Worm (Caenorhabditis elegans): ENCODE data around the gene oac-12.

oac-12 gene

ce11 chrV:4371309-4371933, 39.1 kb upstream of the oac-12 start, which contains the start of the genes gmpr-1 and fipp-1 (continued):
- TF ChIP-seq ceh-91 (GFP tag; IDR thresholded peaks at IDR 0.05) (peak; percentile 60; the same call in 1 of the 2 replicates), dpff-1 (tag; optimal IDR thresholded peaks at IDR 0.05) (no peak), dpl-1 (GFP tag; optimal IDR thresholded peaks at IDR 0.05) (peak; percentile 58), lsl-1 (GFP tag; optimal IDR thresholded peaks at IDR 0.05) (peak; percentile 63), madf-8 (GFP tag; conservative IDR thresholded peaks at IDR 0.05) (peak; percentile 85), madf-3 (GFP tag; IDR thresholded peaks at IDR 0.05) (no peak), mes-4 (tag; optimal IDR thresholded peaks at IDR 0.05) (no peak), F55B11.4 (tag; optimal IDR thresholded peaks at IDR 0.05; ENCODE audit: borderline replicate concordance, insufficient read depth) (no peak), xnd-1 (tag; optimal IDR thresholded peaks at IDR 0.05) (peak; percentile 74)

ce11 chrV:4370515-4370914, 38.2 kb upstream of the oac-12 start:
- TF ChIP-seq gei-17 (GFP tag; optimal IDR thresholded peaks at IDR 0.05) = no peak
- no peak for TF ChIP-seq snpc-4 (GFP tag; optimal IDR thresholded peaks at IDR 0.05)
- TF ChIP-seq snpc-4 (tag; optimal IDR thresholded peaks at IDR 0.05) = no peak
- TF ChIP-seq ceh-27 (GFP tag; optimal IDR thresholded peaks at IDR 0.05) = no peak
- no peak for TF ChIP-seq F57C9.4 (tag; optimal IDR thresholded peaks at IDR 0.05)
- TF ChIP-seq zfh-2 (GFP tag; conservative IDR thresholded peaks at IDR 0.05) = peak; percentile 68
- TF ChIP-seq athp-1 (tag; optimal IDR thresholded peaks at IDR 0.05) = no peak
- no peak for TF ChIP-seq ztf-28 (GFP tag; IDR thresholded peaks at IDR 0.05)

- TF ChIP-seq K11D2.4 (GFP tag; IDR thresholded peaks at IDR 0.05) = no peak
- no peak for TF ChIP-seq nhr-90 (tag; optimal IDR thresholded peaks at IDR 0.05)
- no peak for TF ChIP-seq Y53F4B.3 (GFP tag; IDR thresholded peaks at IDR 0.05)
- TF ChIP-seq lin-26 (GFP tag; IDR thresholded peaks at IDR 0.05) = no peak
- no peak for TF ChIP-seq F52B5.7 (tag; optimal IDR thresholded peaks at IDR 0.05)
- no peak for TF ChIP-seq snpc-4 (GFP tag; optimal IDR thresholded peaks at IDR 0.05)
- TF ChIP-seq snpc-4 (tag; optimal IDR thresholded peaks at IDR 0.05) = no peak
- no peak for TF ChIP-seq mes-4 (tag; optimal IDR thresholded peaks at IDR 0.05)
- TF ChIP-seq ets-4 (GFP tag; optimal IDR thresholded peaks at IDR 0.05) = no peak
- no peak for TF ChIP-seq ccch-3 (GFP tag; optimal IDR thresholded peaks at IDR 0.05)
- no peak for TF ChIP-seq hmg-20 (GFP tag; IDR thresholded peaks at IDR 0.05)
These were observed 34.1 kb upstream of the oac-12 start, which contains the start of gene F32D1.11 for ce11 chrV:4366440-4366839. F32D1.11 (minus strand) TSS chrV:4366540.

- TF ChIP-seq F39B2.1 (GFP tag; IDR thresholded peaks at IDR 0.05) (no peak), ztf-6 (GFP tag; IDR thresholded peaks at IDR 0.05) (no peak), bed-2 (GFP tag; IDR thresholded peaks at IDR 0.05) (no peak), zim-3 (tag; optimal IDR thresholded peaks at IDR 0.05) (no peak), lsy-27 (tag; optimal IDR thresholded peaks at IDR 0.05; ENCODE audit: borderline replicate concordance, insufficient read depth) (no peak), hlh-26 (GFP tag; conservative IDR thresholded peaks at IDR 0.05) (no peak), ceh-58 (GFP tag; IDR thresholded peaks at IDR 0.05) (no peak), hmg-1.2 (GFP tag; IDR thresholded peaks at IDR 0.05) (no peak)
These were observed 32.2 kb upstream of the oac-12 start, which contains the start of gene grl-13 for ce11 chrV:4364517-4364916. grl-13 (minus strand) TSS chrV:4364617.

Data from whole organism, young adult.